Worm (Caenorhabditis elegans) whole organism, L2 larva: ENCODE results near the gene ric-4.

ENCODE experiments used
- C34F6.9 ChIP-seq: fragments of 150-350 bp; optimal IDR thresholded peaks from 2 replicates; lab custom pipeline; 2014; ENCODE audit warnings: missing biosample characterization, missing genetic modification characterization
- R02D3.7 ChIP-seq: fragments of 150-350 bp; optimal IDR thresholded peaks from 2 replicates; lab custom pipeline; 2014; ENCODE audit warnings: missing biosample characterization, missing genetic modification characterization
- Y55F3AM.14 ChIP-seq: fragments of 200-800 bp; sonication (Bioruptor generic); optimal IDR thresholded peaks from 2 replicates; lab custom pipeline; 2018; ENCODE audit warnings: mild to moderate bottlenecking, missing genetic modification characterization, missing compliant biosample characterization
- ZK546.5 ChIP-seq: sonication (generic microtip); optimal IDR thresholded peaks from 2 replicates; lab custom pipeline; 2017; ENCODE audit warnings: missing biosample characterization, missing genetic modification characterization
- alr-1 ChIP-seq: fragments of 150-350 bp; optimal IDR thresholded peaks from 2 replicates; lab custom pipeline; 2014; ENCODE audit warnings: missing biosample characterization, missing genetic modification characterization
- aly-2 ChIP-seq: fragments of 150-350 bp; optimal IDR thresholded peaks from 2 replicates; lab custom pipeline; 2014; ENCODE audit warnings: missing biosample characterization, missing genetic modification characterization
- ama-1 ChIP-seq: fragments of 150-350 bp; optimal IDR thresholded peaks from 2 replicates; lab custom pipeline; 2018; ENCODE audit warnings: inconsistent platforms
- blmp-1 ChIP-seq: sonication (generic microtip); optimal IDR thresholded peaks from 2 replicates; lab custom pipeline; 2017; ENCODE audit warnings: missing genetic modification characterization, mild to moderate bottlenecking, missing compliant biosample characterization, antibody characterized with exemption, moderate library complexity; ENCODE audit not compliant: insufficient read depth
- ceh-16 ChIP-seq: fragments of 150-350 bp; optimal IDR thresholded peaks from 2 replicates; lab custom pipeline; 2014; ENCODE audit warnings: missing biosample characterization, missing genetic modification characterization
- ceh-82 ChIP-seq: fragments of 150-350 bp; optimal IDR thresholded peaks from 2 replicates; lab custom pipeline; 2014; ENCODE audit warnings: missing biosample characterization, missing genetic modification characterization
- crh-2 ChIP-seq: sonication (generic microtip); optimal IDR thresholded peaks from 2 replicates; lab custom pipeline; 2017; ENCODE audit warnings: missing biosample characterization, missing genetic modification characterization
- dmd-4 ChIP-seq: sonication (generic microtip); optimal IDR thresholded peaks from 2 replicates; lab custom pipeline; 2017; ENCODE audit warnings: missing biosample characterization, missing genetic modification characterization
- egl-27 ChIP-seq: sonication (generic microtip); optimal IDR thresholded peaks from 3 replicates; lab custom pipeline; 2017; ENCODE audit warnings: missing biosample characterization, missing genetic modification reagents, missing genetic modification characterization
- elt-3 ChIP-seq: sonication (generic microtip); optimal IDR thresholded peaks from 2 replicates; lab custom pipeline; 2017; ENCODE audit warnings: missing biosample characterization, missing genetic modification characterization
- fos-1 ChIP-seq: fragments of 150-350 bp; optimal IDR thresholded peaks from 2 replicates; lab custom pipeline; 2014; ENCODE audit warnings: missing biosample characterization, missing genetic modification characterization
- gmeb-1 ChIP-seq: fragments of 150-350 bp; optimal IDR thresholded peaks from 2 replicates; lab custom pipeline; 2014; ENCODE audit warnings: missing biosample characterization, missing genetic modification characterization
- lin-11 ChIP-seq: fragments of 150-350 bp; sonication (generic microtip); optimal IDR thresholded peaks from 2 replicates; lab custom pipeline; 2014; ENCODE audit warnings: missing biosample characterization, missing genetic modification characterization, inconsistent platforms, mixed read lengths
- lin-13 ChIP-seq: fragments of 150-350 bp; optimal IDR thresholded peaks from 2 replicates; lab custom pipeline; 2014; ENCODE audit warnings: missing biosample characterization, missing genetic modification reagents, missing genetic modification characterization
- lin-39 ChIP-seq: fragments of 150-350 bp; optimal IDR thresholded peaks from 2 replicates; lab custom pipeline; 2014; ENCODE audit warnings: missing biosample characterization, missing genetic modification reagents, missing genetic modification characterization
- lsy-2 ChIP-seq, 2 experiments: fragments of 150-350 bp in 1 of 2; sonication (generic microtip) in 1 of 2; optimal IDR thresholded peaks; 2 replicates each; lab custom pipeline; 2014 to 2017; ENCODE audit warnings: missing biosample characterization in 2 of 2, missing genetic modification characterization in 2 of 2
- mab-5 ChIP-seq: fragments of 150-350 bp; optimal IDR thresholded peaks from 2 replicates; lab custom pipeline; 2014; ENCODE audit warnings: missing biosample characterization, missing genetic modification characterization
- mdl-1 ChIP-seq, 2 experiments: fragments of 150-350 bp in 1 of 2; sonication (generic microtip) in 1 of 2; optimal IDR thresholded peaks; 2 replicates each; lab custom pipeline; 2017; ENCODE audit warnings: missing biosample characterization in 2 of 2, missing genetic modification characterization in 2 of 2
- nhr-129 ChIP-seq: fragments of 150-350 bp; optimal IDR thresholded peaks from 2 replicates; lab custom pipeline; 2014; ENCODE audit warnings: missing biosample characterization, missing genetic modification characterization
- nhr-21 ChIP-seq: fragments of 150-350 bp; optimal IDR thresholded peaks from 2 replicates; lab custom pipeline; 2014; ENCODE audit warnings: missing biosample characterization, missing genetic modification characterization
- nhr-23 ChIP-seq: fragments of 150-350 bp; optimal IDR thresholded peaks from 2 replicates; lab custom pipeline; 2014; ENCODE audit warnings: missing biosample characterization, missing genetic modification reagents, missing genetic modification characterization
- nhr-237 ChIP-seq: fragments of 150-350 bp; optimal IDR thresholded peaks from 2 replicates; lab custom pipeline; 2014; ENCODE audit warnings: missing biosample characterization, missing genetic modification characterization
- nhr-25 ChIP-seq: fragments of 150-350 bp; sonication (generic microtip); optimal IDR thresholded peaks from 3 replicates; lab custom pipeline; 2014; ENCODE audit warnings: missing biosample characterization, missing genetic modification characterization
- nhr-6 ChIP-seq: fragments of 150-350 bp; optimal IDR thresholded peaks from 2 replicates; lab custom pipeline; 2014; ENCODE audit warnings: missing biosample characterization, missing genetic modification characterization
- nhr-77 ChIP-seq: fragments of 150-350 bp; optimal IDR thresholded peaks from 2 replicates; lab custom pipeline; 2014; ENCODE audit warnings: missing biosample characterization, missing genetic modification characterization
- peb-1 ChIP-seq: fragments of 150-350 bp; optimal IDR thresholded peaks from 2 replicates; lab custom pipeline; 2014; ENCODE audit warnings: missing biosample characterization, missing genetic modification characterization
- sem-4 ChIP-seq: fragments of 150-350 bp; optimal IDR thresholded peaks from 2 replicates; lab custom pipeline; 2014; ENCODE audit warnings: missing biosample characterization, missing genetic modification reagents, missing genetic modification characterization
- skn-1 ChIP-seq: sonication (generic microtip); optimal IDR thresholded peaks from 2 replicates; lab custom pipeline; 2017; ENCODE audit warnings: missing biosample characterization, missing genetic modification characterization
- sma-3 ChIP-seq: sonication (generic microtip); optimal IDR thresholded peaks from 2 replicates; lab custom pipeline; 2016; ENCODE audit warnings: missing genetic modification reagents, missing genetic modification characterization, missing compliant biosample characterization
- sma-9 ChIP-seq, 2 experiments: fragments of 150-350 bp in 1 of 2; sonication (generic microtip) in 1 of 2; optimal IDR thresholded peaks; 2 replicates each; lab custom pipeline; 2014 to 2016; ENCODE audit warnings: missing genetic modification characterization in 2 of 2, mild to moderate bottlenecking in 1 of 2, missing biosample characterization in 1 of 2, missing compliant biosample characterization in 1 of 2, missing genetic modification reagents in 1 of 2, moderate library complexity in 1 of 2
- snpc-4 ChIP-seq: fragments of 150-350 bp; optimal IDR thresholded peaks from 2 replicates; lab custom pipeline; 2014; ENCODE audit warnings: missing biosample characterization, missing genetic modification characterization
- unc-55 ChIP-seq: fragments of 150-350 bp; sonication (generic microtip); optimal IDR thresholded peaks from 3 replicates; lab custom pipeline; 2014; ENCODE audit warnings: missing biosample characterization, missing genetic modification reagents, missing genetic modification characterization
- zag-1 ChIP-seq: fragments of 150-350 bp; optimal IDR thresholded peaks from 2 replicates; lab custom pipeline; 2014; ENCODE audit warnings: missing biosample characterization, missing genetic modification characterization
- ztf-1 ChIP-seq: fragments of 200-800 bp; sonication (Bioruptor generic); conservative IDR thresholded peaks from 2 replicates; pipeline ENCODE4 v1.3.6; 2022; ENCODE audit warnings: missing genetic modification characterization, missing compliant biosample characterization
- ztf-4 ChIP-seq: fragments of 150-350 bp; optimal IDR thresholded peaks from 2 replicates; lab custom pipeline; 2014; ENCODE audit warnings: missing biosample characterization, missing genetic modification characterization

Gene ric-4

ce11 chrV:10247673-10248239 lies 22.4 kb downstream of the ric-4 start:
- peak in 1 of 2 experiments; percentile 38 for TF ChIP-seq lsy-2 (tag; optimal IDR thresholded peaks at IDR 0.05; lab: Kevin White, UChicago)
- TF ChIP-seq C34F6.9 (tag; lab: Kevin White, UChicago): peak; percentile 37
- peak; percentile 32 for TF ChIP-seq nhr-129 (tag; lab: Kevin White, UChicago)
- TF ChIP-seq ztf-4 (tag; lab: Kevin White, UChicago): no peak

- TF ChIP-seq nhr-129 (tag; lab: Kevin White, UChicago) (no peak), sma-9 (GFP tag; optimal IDR thresholded peaks at IDR 0.05; lab: Kevin White, UChicago) (peak; percentile 0), sma-9 (tag; optimal IDR thresholded peaks at IDR 0.05; lab: Kevin White, UChicago) (no peak), mdl-1 (tag; optimal IDR thresholded peaks at IDR 0.05; lab: Kevin White, UChicago) (peak in 1 of 2 experiments; percentile 15)
These were observed 23.1 kb downstream of the ric-4 start for ce11 chrV:10246967-10247366.

DNA sequence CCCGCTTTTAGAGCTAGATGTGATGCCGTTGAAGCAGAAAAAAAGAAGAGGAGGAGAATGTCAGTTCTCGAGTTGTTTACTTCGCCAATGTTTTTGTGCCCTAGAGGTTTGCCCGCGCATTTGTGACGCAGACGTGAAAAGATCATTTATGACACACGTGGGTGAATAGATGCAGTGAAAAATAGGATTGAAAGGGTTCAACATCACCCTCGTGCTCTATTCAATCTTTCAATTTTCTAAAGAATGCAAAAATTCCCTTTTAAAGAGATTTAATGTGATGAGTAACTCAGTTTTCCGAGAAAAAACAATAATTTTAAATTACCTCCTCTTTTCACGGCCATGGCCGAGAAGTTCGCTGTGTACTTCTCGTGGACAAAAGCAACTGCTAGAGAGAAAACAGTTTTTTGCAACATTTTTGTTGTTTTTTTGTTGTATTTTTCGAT lies 23.6 kb downstream of the ric-4 start:
- TF ChIP-seq Y55F3AM.14 (GFP tag; lab: Kevin White, UChicago) (no peak), ceh-16 (tag; lab: Kevin White, UChicago) (no peak), dmd-4 (tag; lab: Kevin White, UChicago) (no peak), ztf-4 (tag; lab: Kevin White, UChicago) (peak; percentile 29), egl-27 (tag; lab: Kevin White, UChicago) (no peak), R02D3.7 (tag; lab: Kevin White, UChicago) (no peak), peb-1 (no peak), skn-1 (no peak), unc-55 (GFP tag; lab: Kevin White, UChicago) (no peak), nhr-23 (tag; lab: Kevin White, UChicago) (no peak), mdl-1 (tag; optimal IDR thresholded peaks at IDR 0.05; lab: Kevin White, UChicago) (peak; percentile 72 to 94), gmeb-1 (no peak), sma-3 (GFP tag; lab: Kevin White, UChicago) (no peak), sma-9 (GFP tag; optimal IDR thresholded peaks at IDR 0.05; lab: Kevin White, UChicago) (peak; percentile 67), sma-9 (tag; optimal IDR thresholded peaks at IDR 0.05; lab: Kevin White, UChicago) (no peak), lin-11 (tag; lab: Kevin White, UChicago) (peak; percentile 19), alr-1 (tag; lab: Kevin White, UChicago) (no peak), blmp-1 (tag; lab: Kevin White, UChicago) (no peak), lsy-2 (tag; optimal IDR thresholded peaks at IDR 0.05; lab: Kevin White, UChicago) (peak; percentile 11 to 73), mab-5 (tag; lab: Kevin White, UChicago) (no peak), lin-39 (tag; lab: Kevin White, UChicago) (no peak), ztf-1 (GFP tag; lab: Robert Waterston, UW) (no peak), snpc-4 (tag; lab: Kevin White, UChicago) (no peak), nhr-21 (peak; percentile 46), aly-2 (no peak), ceh-82 (tag; lab: Kevin White, UChicago) (no peak), nhr-77 (no peak), zag-1 (tag; lab: Kevin White, UChicago) (no peak), elt-3 (no peak), sem-4 (tag; lab: Kevin White, UChicago) (no peak), crh-2 (tag; lab: Kevin White, UChicago) (peak; percentile 68), nhr-129 (tag; lab: Kevin White, UChicago) (peak; percentile 88), nhr-6 (tag; lab: Kevin White, UChicago) (peak; percentile 47), C34F6.9 (tag; lab: Kevin White, UChicago) (peak; percentile 79), nhr-237 (no peak), ZK546.5 (no peak), fos-1 (tag; lab: Kevin White, UChicago) (peak; percentile 6), lin-13 (GFP tag; lab: Kevin White, UChicago) (peak; percentile 27), nhr-25 (tag; lab: Kevin White, UChicago) (no peak), ama-1 (lab: Kevin White, UChicago) (no peak)
- TF ChIP-seq, all 48 proteins: peak for 12
